Worm (Caenorhabditis elegans): ENCODE data around the gene sss-1.

DNA sequence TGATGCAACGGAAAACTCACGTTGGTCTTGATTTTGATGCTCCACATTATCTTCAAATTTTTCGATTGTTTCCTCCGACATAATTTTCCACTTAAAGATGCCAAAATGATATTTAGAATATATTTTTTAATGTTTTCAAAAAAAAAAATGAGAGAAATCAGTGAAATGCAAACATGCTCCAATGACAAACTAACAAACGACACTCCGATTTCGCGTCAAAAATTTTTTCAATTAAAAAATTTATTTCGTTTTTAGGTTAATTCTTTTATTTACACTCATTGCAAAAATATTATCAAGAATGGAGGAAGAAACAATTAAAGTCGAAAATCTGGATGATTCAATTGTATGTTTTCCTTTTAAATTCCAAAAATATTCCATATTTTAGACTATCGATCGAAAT lies 38.5 kb upstream of the sss-1 start, which contains the start of the genes trmt-10A and F25H8.2:
- TF ChIP-seq sea-2 (GFP tag; IDR thresholded peaks at IDR 0.05) (no peak), chd-7 (tag; optimal IDR thresholded peaks at IDR 0.05) (no peak), dox-1 (GFP tag; IDR thresholded peaks at IDR 0.05) (no peak), akir-1 (GFP tag; optimal IDR thresholded peaks at IDR 0.05) (no peak), bed-1 (GFP tag; IDR thresholded peaks at IDR 0.05) (no peak), snpc-4 (GFP tag; optimal IDR thresholded peaks at IDR 0.05) (no peak), snpc-4 (tag; optimal IDR thresholded peaks at IDR 0.05) (no peak), pha-4 (tag; optimal IDR thresholded peaks at IDR 0.05) (no peak), dpl-1 (GFP tag; optimal IDR thresholded peaks at IDR 0.05) (no peak)

Data from whole organism, young adult.